Fruit fly (Drosophila melanogaster): ENCODE data around the gene CG42564.

The CG42564 gene

DNA sequence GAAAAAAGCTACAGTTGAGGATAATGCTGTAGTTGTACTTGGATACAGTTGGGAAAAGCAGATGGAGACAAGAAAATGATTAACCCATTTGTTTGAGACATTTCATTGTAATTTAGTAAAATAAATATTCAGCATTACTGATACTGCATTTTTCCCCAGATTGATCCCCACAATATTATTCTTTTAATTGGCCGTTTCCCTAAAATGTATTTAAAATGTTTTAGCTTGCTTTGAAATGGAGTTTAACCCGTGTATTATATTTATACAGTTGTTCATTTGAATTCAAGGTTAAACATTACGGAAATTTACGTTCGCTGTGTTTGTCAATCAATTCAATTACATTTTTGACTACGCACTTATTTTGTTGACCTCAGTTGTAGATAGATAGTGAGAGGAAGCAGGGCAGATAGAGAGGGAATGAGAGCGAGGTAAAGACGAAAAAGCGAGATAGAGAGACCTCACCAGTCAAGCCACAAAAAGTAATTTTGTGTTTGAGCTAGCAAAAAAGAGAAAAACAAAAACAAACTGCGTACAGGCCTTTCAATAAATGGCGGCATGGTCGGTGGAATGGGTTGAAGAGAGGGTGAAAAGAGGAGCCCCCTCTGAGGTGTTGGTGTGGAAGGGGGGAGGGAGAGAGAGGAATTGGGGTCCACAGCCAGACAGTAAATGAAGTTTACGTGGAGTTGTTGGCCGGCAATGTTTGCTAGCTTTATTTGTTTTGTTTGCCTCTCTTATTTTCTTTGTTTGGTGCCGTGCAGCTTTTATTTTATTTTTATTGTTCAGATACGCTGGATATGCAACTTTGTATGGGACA lies 36.3 kb downstream of the CG42564 start:
- no peak for TF ChIP-seq CG10959 (GFP tag; IDR thresholded peaks at IDR 0.05)
- peak; percentile 53; the same call in 2 of the 3 replicates for TF ChIP-seq ci (GFP tag; IDR thresholded peaks at IDR 0.05)
- no peak for TF ChIP-seq CG4282 (GFP tag; optimal IDR thresholded peaks at IDR 0.05)
- TF ChIP-seq CG30020 (tag; optimal IDR thresholded peaks at IDR 0.05) = peak; percentile 72
- TF ChIP-seq amos (GFP tag; IDR thresholded peaks at IDR 0.05; ENCODE audit: partially characterized antibody) = no peak; the same call in 1 of the 2 replicates
- TF ChIP-seq D19B (GFP tag; optimal IDR thresholded peaks at IDR 0.05) = peak; percentile 80
- TF ChIP-seq fd96Cb (tag; optimal IDR thresholded peaks at IDR 0.05) = peak; percentile 89
- TF ChIP-seq Trl (optimal IDR thresholded peaks at IDR 0.05) = peak; percentile 69 to 87
- TF ChIP-seq Trl (GFP tag; optimal IDR thresholded peaks at IDR 0.05) = peak; percentile 44
- TF ChIP-seq HLH3B (GFP tag; IDR thresholded peaks at IDR 0.05) = peak; percentile 60
- TF ChIP-seq CG11398 (GFP tag; optimal IDR thresholded peaks at IDR 0.05) = peak; percentile 78
- peak; percentile 71 for TF ChIP-seq Ptx1 (GFP tag; IDR thresholded peaks at IDR 0.05)
- TF ChIP-seq E2f1 (GFP tag; IDR thresholded peaks at IDR 0.05) = no peak; the same call in 1 of the 2 replicates
- TF ChIP-seq crp (GFP tag; optimal IDR thresholded peaks at IDR 0.05) = peak in 1 of 2 experiments; percentile 56
- TF ChIP-seq CG16813 (GFP tag; IDR thresholded peaks at IDR 0.05; ENCODE audit: partially characterized antibody) = no peak
- no peak for TF ChIP-seq BEAF-32 (GFP tag; optimal IDR thresholded peaks at IDR 0.05)
- TF ChIP-seq eyg (GFP tag; optimal IDR thresholded peaks at IDR 0.05) = peak; percentile 68
- peak; percentile 87 for TF ChIP-seq nerfin-1 (tag; optimal IDR thresholded peaks at IDR 0.05)
- TF ChIP-seq CG16863 (GFP tag; optimal IDR thresholded peaks at IDR 0.05) = peak; percentile 81
- TF ChIP-seq row (GFP tag; IDR thresholded peaks at IDR 0.05) = peak; percentile 87
- peak; percentile 67 for TF ChIP-seq CG3995 (GFP tag; optimal IDR thresholded peaks at IDR 0.05)
- TF ChIP-seq Awh (GFP tag; IDR thresholded peaks at IDR 0.05) = peak; percentile 61; the same call in 1 of the 2 replicates
- no peak for TF ChIP-seq br (optimal IDR thresholded peaks at IDR 0.05)
- TF ChIP-seq Mrtf (GFP tag; IDR thresholded peaks at IDR 0.05) = peak; percentile 66; the same call in 1 of the 3 replicates
- TF ChIP-seq CG30403 (GFP tag; optimal IDR thresholded peaks at IDR 0.05) = peak; percentile 95
- peak; percentile 14; the same call in 1 of the 2 replicates for TF ChIP-seq CG17612 (GFP tag; IDR thresholded peaks at IDR 0.05)
- TF ChIP-seq BtbVII (GFP tag; optimal IDR thresholded peaks at IDR 0.05) = peak; percentile 91
- TF ChIP-seq CG17359 (tag; optimal IDR thresholded peaks at IDR 0.05) = peak; percentile 83
- peak; percentile 94 for TF ChIP-seq CG8924 (tag; optimal IDR thresholded peaks at IDR 0.05)
- peak; percentile 68 for TF ChIP-seq CG33557 (GFP tag; optimal IDR thresholded peaks at IDR 0.05)
- peak; percentile 71 for TF ChIP-seq CG17568 (GFP tag; optimal IDR thresholded peaks at IDR 0.05)
- peak; percentile 40; the same call in 1 of the 2 replicates for TF ChIP-seq Rx (GFP tag; IDR thresholded peaks at IDR 0.05)
- TF ChIP-seq jing (GFP tag; optimal IDR thresholded peaks at IDR 0.05) = peak; percentile 74
- TF ChIP-seq pros (GFP tag; optimal IDR thresholded peaks at IDR 0.05) = peak; percentile 60
- TF ChIP-seq Camta (GFP tag; optimal IDR thresholded peaks at IDR 0.05) = peak; percentile 83
- TF ChIP-seq CG12659 (GFP tag; optimal IDR thresholded peaks at IDR 0.05) = peak; percentile 94
- TF ChIP-seq CG14014 (GFP tag; IDR thresholded peaks at IDR 0.05) = peak; percentile 71
- peak; percentile 59 for TF ChIP-seq Bdp1 (GFP tag; optimal IDR thresholded peaks at IDR 0.05)
- peak; percentile 48 for TF ChIP-seq CG33213 (GFP tag; optimal IDR thresholded peaks at IDR 0.05)
- no peak for TF ChIP-seq NFAT (GFP tag; IDR thresholded peaks at IDR 0.05)
- TF ChIP-seq CG3726 (GFP tag; IDR thresholded peaks at IDR 0.05) = 0 out of 3 replicates have a peak, but pooled peaks have one; percentile 74
- TF ChIP-seq Max (GFP tag; optimal IDR thresholded peaks at IDR 0.05) = peak; percentile 81
- peak; percentile 94 for TF ChIP-seq CG11504 (tag; optimal IDR thresholded peaks at IDR 0.05)
- no peak for TF ChIP-seq CG1832 (GFP tag; optimal IDR thresholded peaks at IDR 0.05)
- TF ChIP-seq CG1529 (GFP tag; optimal IDR thresholded peaks at IDR 0.05) = peak; percentile 84
- TF ChIP-seq CG12071 (GFP tag; optimal IDR thresholded peaks at IDR 0.05) = peak; percentile 75
- TF ChIP-seq Lim3 (GFP tag; IDR thresholded peaks at IDR 0.05) = 0 out of 2 replicates have a peak, but pooled peaks have one; percentile 43
- no peak for TF ChIP-seq D (optimal IDR thresholded peaks at IDR 0.05)
- peak; percentile 86 for TF ChIP-seq D (GFP tag; optimal IDR thresholded peaks at IDR 0.05)

Data from whole organism, embryonic.